Fruit fly (Drosophila melanogaster): Measurements from ENCODE around the gene CG13667.

DNA sequence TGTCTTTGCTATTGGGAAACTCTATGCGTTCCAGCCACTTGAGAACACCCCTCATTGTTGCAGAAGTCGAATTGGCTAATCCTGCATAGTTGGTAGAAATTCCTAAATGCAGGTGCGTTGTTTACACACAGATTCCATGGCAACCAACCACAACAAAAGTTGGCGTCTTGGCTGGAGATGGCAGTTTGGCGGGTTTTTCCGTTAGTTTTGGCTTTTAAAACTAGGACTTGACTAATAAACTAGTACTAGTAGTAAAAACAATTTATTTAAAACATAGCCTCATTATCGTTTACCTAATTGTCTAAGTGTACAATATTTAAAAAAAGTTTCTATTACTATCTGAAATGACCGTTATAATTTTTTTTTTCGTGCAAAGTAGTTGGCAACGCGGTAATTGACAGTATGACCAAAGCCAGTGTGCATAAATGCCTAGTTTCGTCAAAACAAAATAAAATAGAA is 6.2 kb downstream of the CG13667 start, which contains the start of gene Exo70:
- TF ChIP-seq CG8478 (optimal IDR thresholded peaks at IDR 0.05) (no peak), CTCF (optimal IDR thresholded peaks at IDR 0.05) (no peak)
